Worm (Caenorhabditis elegans) whole organism, L1 larva: ENCODE data around the gene F22B7.9.

ENCODE experiments used
- C04F5.9 ChIP-seq: sonication (generic microtip); optimal IDR thresholded peaks from 2 replicates; lab custom pipeline; 2016; ENCODE audit warnings: missing genetic modification characterization, missing compliant biosample characterization
- C16A3.4 ChIP-seq: fragments of 150-350 bp; optimal IDR thresholded peaks from 2 replicates; lab custom pipeline; 2014; ENCODE audit warnings: missing biosample characterization, missing genetic modification characterization
- F16B12.6 ChIP-seq: fragments of 150-350 bp; optimal IDR thresholded peaks from 2 replicates; lab custom pipeline; 2014; ENCODE audit warnings: missing biosample characterization, missing genetic modification characterization
- aha-1 ChIP-seq: fragments of 150-350 bp; optimal IDR thresholded peaks from 2 replicates; lab custom pipeline; 2014; ENCODE audit warnings: missing biosample characterization, missing genetic modification characterization
- blmp-1 ChIP-seq: fragments of 150-350 bp; optimal IDR thresholded peaks from 2 replicates; lab custom pipeline; 2014; ENCODE audit warnings: missing biosample characterization, missing genetic modification characterization
- ceh-82 ChIP-seq, 3 experiments: fragments of 150-350 bp in 1 of 3; sonication (generic microtip) in 2 of 3; optimal IDR thresholded peaks; 2 replicates each; lab custom pipeline; 2014 to 2017; ENCODE audit warnings: missing biosample characterization in 3 of 3, missing genetic modification characterization in 3 of 3
- ceh-88 ChIP-seq: fragments of 200-800 bp; sonication (Bioruptor generic); IDR thresholded peaks from 2 replicates; pipeline ENCODE4 v1.3.6; 2022; ENCODE audit warnings: missing genetic modification characterization, missing compliant biosample characterization
- dpl-1 ChIP-seq, 3 experiments: fragments of 150-350 bp in 2 of 3; sonication (generic microtip) in 1 of 3; optimal IDR thresholded peaks; 2 replicates each; lab custom pipeline; 2014 to 2017; ENCODE audit warnings: missing biosample characterization in 3 of 3, missing genetic modification characterization in 3 of 3, missing genetic modification reagents in 3 of 3
- efl-1 ChIP-seq, 4 experiments: fragments of 150-350 bp; optimal IDR thresholded peaks in 3 of 4; peaks in 1 of 4; 1 replicate in 1 of 4; 2 replicates in 3 of 4; lab custom pipeline; 2014; ENCODE audit warnings: missing biosample characterization in 2 of 4, missing genetic modification characterization in 2 of 4, missing genetic modification reagents in 2 of 4
- efl-3 ChIP-seq: fragments of 200-800 bp; sonication (Bioruptor generic); optimal IDR thresholded peaks from 2 replicates; lab custom pipeline; 2018; ENCODE audit warnings: mild to moderate bottlenecking, missing genetic modification characterization, missing compliant biosample characterization
- elt-2 ChIP-seq: sonication (generic microtip); optimal IDR thresholded peaks from 2 replicates; lab custom pipeline; 2016; ENCODE audit warnings: missing genetic modification characterization, mild to moderate bottlenecking, inconsistent platforms, missing compliant biosample characterization, missing genetic modification reagents
- fkh-10 ChIP-seq: sonication (generic microtip); optimal IDR thresholded peaks from 2 replicates; lab custom pipeline; 2017; ENCODE audit warnings: missing biosample characterization, missing genetic modification reagents, missing genetic modification characterization
- fkh-8 ChIP-seq: sonication (generic microtip); optimal IDR thresholded peaks from 2 replicates; lab custom pipeline; 2016; ENCODE audit warnings: mild to moderate bottlenecking, missing genetic modification characterization, missing compliant biosample characterization
- fos-1 ChIP-seq: fragments of 150-350 bp; optimal IDR thresholded peaks from 2 replicates; lab custom pipeline; 2014; ENCODE audit warnings: missing biosample characterization, missing genetic modification characterization
- hlh-17 ChIP-seq: fragments of 200-800 bp; sonication (Bioruptor generic); optimal IDR thresholded peaks from 2 replicates; lab custom pipeline; 2018; ENCODE audit warnings: missing genetic modification characterization, mild to moderate bottlenecking, missing compliant biosample characterization, moderate library complexity, borderline replicate concordance
- isw-1 ChIP-seq: fragments of 200-800 bp; sonication (Bioruptor generic); IDR thresholded peaks from 2 replicates; pipeline ENCODE4 v1.3.6; 2022; ENCODE audit warnings: missing genetic modification characterization, missing compliant biosample characterization
- jun-1 ChIP-seq: fragments of 150-350 bp; optimal IDR thresholded peaks from 2 replicates; lab custom pipeline; 2014; ENCODE audit warnings: missing biosample characterization, missing genetic modification reagents, missing genetic modification characterization
- lin-13 ChIP-seq: fragments of 150-350 bp; optimal IDR thresholded peaks from 2 replicates; lab custom pipeline; 2014; ENCODE audit warnings: missing biosample characterization, missing genetic modification reagents, missing genetic modification characterization
- lin-14 ChIP-seq: fragments of 200-800 bp; sonication (Bioruptor generic); optimal IDR thresholded peaks from 2 replicates; lab custom pipeline; 2018; ENCODE audit warnings: mild to moderate bottlenecking, missing genetic modification characterization, moderate library complexity, missing compliant biosample characterization
- lin-15B ChIP-seq: fragments of 150-350 bp; sonication (generic microtip); optimal IDR thresholded peaks from 3 replicates; lab custom pipeline; 2014; ENCODE audit warnings: missing biosample characterization, missing genetic modification characterization
- lin-35 ChIP-seq, 2 experiments: fragments of 150-350 bp; optimal IDR thresholded peaks; 2 replicates each; lab custom pipeline; 2014; ENCODE audit warnings: missing biosample characterization in 2 of 2, missing genetic modification characterization in 2 of 2, missing genetic modification reagents in 2 of 2
- lin-39 ChIP-seq: fragments of 150-350 bp; optimal IDR thresholded peaks from 2 replicates; lab custom pipeline; 2014; ENCODE audit warnings: missing biosample characterization, missing genetic modification reagents, missing genetic modification characterization
- lsy-2 ChIP-seq, 2 experiments: fragments of 150-350 bp; optimal IDR thresholded peaks; 2 replicates each; lab custom pipeline; 2014; ENCODE audit warnings: missing biosample characterization in 2 of 2, missing genetic modification characterization in 2 of 2
- mef-2 ChIP-seq: fragments of 150-350 bp; optimal IDR thresholded peaks from 2 replicates; lab custom pipeline; 2014; ENCODE audit warnings: missing biosample characterization, missing genetic modification characterization
- nhr-11 ChIP-seq: fragments of 150-350 bp; optimal IDR thresholded peaks from 2 replicates; lab custom pipeline; 2014; ENCODE audit warnings: missing biosample characterization, missing genetic modification characterization
- nhr-28 ChIP-seq: fragments of 150-350 bp; optimal IDR thresholded peaks from 2 replicates; lab custom pipeline; 2014; ENCODE audit warnings: missing biosample characterization, missing genetic modification characterization
- nhr-47 ChIP-seq: sonication (generic microtip); optimal IDR thresholded peaks from 2 replicates; lab custom pipeline; 2016; ENCODE audit warnings: mild to moderate bottlenecking, missing genetic modification characterization, moderate library complexity, missing compliant biosample characterization
- nhr-71 ChIP-seq: sonication (generic microtip); optimal IDR thresholded peaks from 2 replicates; lab custom pipeline; 2016; ENCODE audit warnings: mild to moderate bottlenecking, missing genetic modification characterization, moderate library complexity, missing compliant biosample characterization
- nhr-77 ChIP-seq: fragments of 150-350 bp; optimal IDR thresholded peaks from 2 replicates; lab custom pipeline; 2014; ENCODE audit warnings: missing biosample characterization, missing genetic modification characterization
- nhr-84 ChIP-seq: sonication (generic microtip); optimal IDR thresholded peaks from 2 replicates; lab custom pipeline; 2017; ENCODE audit warnings: missing biosample characterization, missing genetic modification characterization
- nhr-90 ChIP-seq: sonication (generic microtip); optimal IDR thresholded peaks from 2 replicates; lab custom pipeline; 2016; ENCODE audit warnings: mild to moderate bottlenecking, missing genetic modification characterization, missing compliant biosample characterization; ENCODE audit not compliant: poor library complexity
- pax-3 ChIP-seq: fragments of 200-800 bp; sonication (Bioruptor generic); optimal IDR thresholded peaks from 2 replicates; lab custom pipeline; 2018; ENCODE audit warnings: mild to moderate bottlenecking, missing genetic modification characterization, moderate library complexity, missing compliant biosample characterization
- pqm-1 ChIP-seq: sonication (generic microtip); optimal IDR thresholded peaks from 3 replicates; lab custom pipeline; 2017; ENCODE audit warnings: missing biosample characterization, missing genetic modification characterization
- snpc-4 ChIP-seq: fragments of 150-350 bp; optimal IDR thresholded peaks from 2 replicates; lab custom pipeline; 2014; ENCODE audit warnings: missing biosample characterization, missing genetic modification characterization
- snu-23 ChIP-seq: sonication (generic microtip); optimal IDR thresholded peaks from 2 replicates; lab custom pipeline; 2016; ENCODE audit warnings: missing genetic modification characterization, missing compliant biosample characterization
- sox-4 ChIP-seq: sonication (generic microtip); optimal IDR thresholded peaks from 2 replicates; lab custom pipeline; 2016; ENCODE audit warnings: missing genetic modification characterization, missing compliant biosample characterization
- sptf-1 ChIP-seq: fragments of 150-350 bp; optimal IDR thresholded peaks from 2 replicates; lab custom pipeline; 2014; ENCODE audit warnings: missing biosample characterization, missing genetic modification characterization
- swsn-7 ChIP-seq: sonication (generic microtip); optimal IDR thresholded peaks from 2 replicates; lab custom pipeline; 2016; ENCODE audit warnings: missing genetic modification characterization, missing compliant biosample characterization
- tbx-2 ChIP-seq: sonication (generic microtip); optimal IDR thresholded peaks from 2 replicates; lab custom pipeline; 2016; ENCODE audit warnings: missing genetic modification characterization, missing compliant biosample characterization
- unc-62 ChIP-seq: fragments of 150-350 bp; optimal IDR thresholded peaks from 2 replicates; lab custom pipeline; 2014; ENCODE audit warnings: missing biosample characterization, missing genetic modification reagents, missing genetic modification characterization
- unc-98 ChIP-seq: fragments of 200-800 bp; sonication (Bioruptor generic); IDR thresholded peaks from 2 replicates; pipeline ENCODE4 v1.3.6; 2022; ENCODE audit warnings: missing genetic modification characterization, missing compliant biosample characterization
- xbp-1 ChIP-seq: sonication (generic microtip); optimal IDR thresholded peaks from 2 replicates; lab custom pipeline; 2016; ENCODE audit warnings: missing genetic modification characterization, missing compliant biosample characterization
- ztf-11 ChIP-seq, 2 experiments: sonication (generic microtip); optimal IDR thresholded peaks; 2 replicates each; lab custom pipeline; 2016 to 2017; ENCODE audit warnings: missing genetic modification characterization in 2 of 2, missing biosample characterization in 1 of 2, missing compliant biosample characterization in 1 of 2
- ztf-4 ChIP-seq: fragments of 150-350 bp; optimal IDR thresholded peaks from 2 replicates; lab custom pipeline; 2014; ENCODE audit warnings: missing biosample characterization, missing genetic modification characterization

Gene F22B7.9

ce11 chrIII:8618412-8618960 lies 35.2 kb downstream of the F22B7.9 start, which contains the start of gene C13G5.2:
Gene C13G5.2, minus strand, starts transcription at chrIII:8618462.
- TF ChIP-seq efl-1 (optimal IDR thresholded peaks at IDR 0.05; lab: Kevin White, UChicago) (no peak), efl-1 (GFP tag; optimal IDR thresholded peaks at IDR 0.05 in 1 of 2; lab: Kevin White, UChicago) (peak in 1 of 2 experiments; percentile 33), nhr-28 (no peak)

ce11 chrIII:8616587-8616986 lies 37.1 kb downstream of the F22B7.9 start, which contains the start of gene C06E1.11:
Gene C06E1.11, minus strand, starts transcription at chrIII:8616687.
- TF ChIP-seq elt-2 (no peak), xbp-1 (no peak), efl-1 (optimal IDR thresholded peaks at IDR 0.05; lab: Kevin White, UChicago) (no peak), efl-1 (GFP tag; optimal IDR thresholded peaks at IDR 0.05 in 1 of 2; lab: Kevin White, UChicago) (peak in 1 of 2 experiments; percentile 35), nhr-47 (tag; lab: Kevin White, UChicago) (no peak)
- TF ChIP-seq, all 84 proteins: peak for 1

ce11 chrIII:8614490-8614889 lies 39.2 kb downstream of the F22B7.9 start, which contains the start of gene rha-2:
Gene rha-2, minus strand, starts transcription at chrIII:8614569.
- TF ChIP-seq lin-35 (GFP tag; optimal IDR thresholded peaks at IDR 0.05; lab: Kevin White, UChicago) (peak; percentile 89 to 95), mef-2 (tag; lab: Kevin White, UChicago) (no peak), lin-13 (GFP tag; lab: Kevin White, UChicago) (no peak), swsn-7 (tag; lab: Kevin White, UChicago) (no peak), dpl-1 (GFP tag; optimal IDR thresholded peaks at IDR 0.05; lab: Kevin White, UChicago) (peak; percentile 83 to 91 (median 88)), C04F5.9 (tag; lab: Kevin White, UChicago) (no peak), nhr-90 (tag; lab: Kevin White, UChicago) (no peak), tbx-2 (tag; lab: Kevin White, UChicago) (no peak), nhr-84 (tag; lab: Kevin White, UChicago) (no peak), efl-3 (no peak), efl-1 (optimal IDR thresholded peaks at IDR 0.05; lab: Kevin White, UChicago) (peak; percentile 62 to 88), efl-1 (GFP tag; optimal IDR thresholded peaks at IDR 0.05 in 1 of 2; lab: Kevin White, UChicago) (peak; percentile 90 to 99), ceh-82 (tag; optimal IDR thresholded peaks at IDR 0.05; lab: Kevin White, UChicago) (peak in 1 of 3 experiments; percentile 27), nhr-47 (tag; lab: Kevin White, UChicago) (peak; percentile 3), lsy-2 (tag; optimal IDR thresholded peaks at IDR 0.05; lab: Kevin White, UChicago) (peak; percentile 31 to 72), nhr-11 (tag; lab: Kevin White, UChicago) (no peak), ztf-4 (no peak), hlh-17 (GFP tag; lab: Kevin White, UChicago) (no peak), aha-1 (tag; lab: Kevin White, UChicago) (no peak), jun-1 (no peak), C16A3.4 (tag; lab: Kevin White, UChicago) (peak; percentile 42), sptf-1 (tag; lab: Kevin White, UChicago) (no peak), ceh-88 (no peak), isw-1 (GFP tag; lab: Robert Waterston, UW) (peak; percentile 12; the same call in 1 of the 2 replicates), lin-14 (GFP tag; lab: Kevin White, UChicago) (no peak), nhr-71 (tag; lab: Kevin White, UChicago) (no peak), blmp-1 (peak; percentile 15), snpc-4 (tag; lab: Kevin White, UChicago) (no peak), xbp-1 (peak; percentile 5), pqm-1 (tag; lab: Kevin White, UChicago) (no peak), fkh-8 (tag; lab: Kevin White, UChicago) (no peak), nhr-77 (no peak), lin-39 (peak; percentile 11), unc-98 (GFP tag; lab: Robert Waterston, UW) (no peak), ztf-11 (tag; optimal IDR thresholded peaks at IDR 0.05; lab: Kevin White, UChicago) (no peak), snu-23 (GFP tag; lab: Kevin White, UChicago) (peak; percentile 13), unc-62 (no peak), lin-15B (tag; lab: Kevin White, UChicago) (peak; percentile 12), pax-3 (tag; lab: Kevin White, UChicago) (no peak), fos-1 (no peak), F16B12.6 (tag; lab: Kevin White, UChicago) (peak; percentile 22), sox-4 (no peak), fkh-10 (GFP tag; lab: Kevin White, UChicago) (no peak)
